Worm (Caenorhabditis elegans): ENCODE data around the gene fut-5.

ce11 chrII:4616443-4616842 lies 51.0 kb downstream of the fut-5 start, which contains the start of gene clec-136:
- TF ChIP-seq nhr-237 (tag; optimal IDR thresholded peaks at IDR 0.05) (no peak), unc-39 (tag; optimal IDR thresholded peaks at IDR 0.05) (no peak), elt-3 (tag; optimal IDR thresholded peaks at IDR 0.05) (no peak), nhr-12 (tag; optimal IDR thresholded peaks at IDR 0.05) (no peak), bed-3 (GFP tag; optimal IDR thresholded peaks at IDR 0.05) (no peak), tbx-8 (GFP tag; optimal IDR thresholded peaks at IDR 0.05) (no peak), snpc-4 (tag; optimal IDR thresholded peaks at IDR 0.05) (no peak), mls-2 (tag; optimal IDR thresholded peaks at IDR 0.05) (no peak)
